Fruit fly (Drosophila melanogaster) whole organism, pupa: ENCODE data around the gene trol.

ENCODE experiments used
- CG10348 ChIP-seq: fragments of 200-800 bp; sonication (Bioruptor generic); IDR thresholded peaks from 2 replicates; pipeline ENCODE4 v1.3.6; 2022; ENCODE audit warnings: missing biosample characterization, missing genetic modification characterization
- CG13204 ChIP-seq: fragments of 200-800 bp; sonication (Bioruptor generic); optimal IDR thresholded peaks from 2 replicates; lab custom pipeline; 2018; ENCODE audit warnings: missing biosample characterization, mild to moderate bottlenecking, missing genetic modification characterization, moderate library complexity
- CG14655 ChIP-seq: fragments of 200-800 bp; sonication (Bioruptor generic); optimal IDR thresholded peaks from 3 replicates; lab custom pipeline; 2017; ENCODE audit warnings: mild to moderate bottlenecking, missing biosample characterization, missing genetic modification reagents, missing genetic modification characterization
- CG15710 ChIP-seq: fragments of 200-800 bp; sonication (Bioruptor generic); optimal IDR thresholded peaks from 2 replicates; lab custom pipeline; 2018; ENCODE audit warnings: missing biosample characterization, mild to moderate bottlenecking, missing genetic modification characterization, moderate library complexity
- D1 ChIP-seq: fragments of 200-800 bp; sonication (Bioruptor generic); optimal IDR thresholded peaks from 2 replicates; lab custom pipeline; 2018; ENCODE audit warnings: missing biosample characterization, mild to moderate bottlenecking, missing genetic modification characterization, moderate library complexity
- EcR ChIP-seq: fragments of 200-800 bp; sonication (Bioruptor generic); optimal IDR thresholded peaks from 3 replicates; lab custom pipeline; 2019; ENCODE audit warnings: missing biosample characterization, missing genetic modification characterization, mild to moderate bottlenecking, moderate library complexity, missing genetic modification reagents
- Pif1B ChIP-seq: fragments of 200-800 bp; sonication (Bioruptor generic); optimal IDR thresholded peaks from 3 replicates; lab custom pipeline; 2016; ENCODE audit warnings: missing biosample characterization, missing genetic modification characterization
- Snoo ChIP-seq: fragments of 200-800 bp; sonication (Bioruptor generic); optimal IDR thresholded peaks from 3 replicates; lab custom pipeline; 2017; ENCODE audit warnings: missing biosample characterization, mild to moderate bottlenecking, missing genetic modification characterization, inconsistent platforms
- fd96Ca ChIP-seq: fragments of 200-800 bp; sonication (Bioruptor generic); IDR thresholded peaks from 3 replicates; pipeline ENCODE4 v1.3.6; 2022; ENCODE audit warnings: missing biosample characterization, missing genetic modification characterization
- gl ChIP-seq: fragments of 200-800 bp; sonication (Bioruptor generic); optimal IDR thresholded peaks from 2 replicates; lab custom pipeline; 2018; ENCODE audit warnings: missing biosample characterization, mild to moderate bottlenecking, missing genetic modification characterization

- no peak for TF ChIP-seq CG10348
- TF ChIP-seq CG14655 (GFP tag; lab: Kevin White, UChicago) = no peak
- TF ChIP-seq fd96Ca (GFP tag; lab: Robert Waterston, UW) = no peak
- TF ChIP-seq EcR = no peak
- no peak for TF ChIP-seq CG13204 (GFP tag; lab: Kevin White, UChicago)
- no peak for TF ChIP-seq CG15710 (tag; lab: Kevin White, UChicago)
- TF ChIP-seq D1 (tag; lab: Kevin White, UChicago) = no peak
- TF ChIP-seq Snoo (tag; lab: Kevin White, UChicago) = no peak
- no peak for TF ChIP-seq Pif1B (GFP tag; lab: Kevin White, UChicago)
- TF ChIP-seq gl (tag; lab: Kevin White, UChicago) = no peak
These were observed 6.8 kb downstream of the trol start for dm6 chrX:2538387-2538786.
